Fruit fly (Drosophila melanogaster) whole organism, embryonic: ENCODE results near the gene ND-18.

Source experiments
- CG14860 ChIP-seq: fragments of 200-800 bp; sonication (Bioruptor generic); IDR thresholded peaks from 3 replicates; pipeline ENCODE4 v1.3.6; 2022; ENCODE audit warnings: missing biosample characterization, missing genetic modification characterization; ENCODE audit not compliant: partially characterized antibody
- CG17361 ChIP-seq: fragments of 200-800 bp; sonication (Bioruptor generic); IDR thresholded peaks from 3 replicates; pipeline ENCODE4 v1.3.6; 2022; ENCODE audit warnings: missing biosample characterization, missing genetic modification characterization
- CG34422 ChIP-seq: fragments of 200-800 bp; sonication (Bioruptor generic); IDR thresholded peaks from 3 replicates; pipeline ENCODE4 v1.3.6; 2022; ENCODE audit warnings: missing biosample characterization, missing genetic modification characterization
- CG8944 ChIP-seq: fragments of 200-800 bp; sonication (Bioruptor generic); optimal IDR thresholded peaks from 3 replicates; lab custom pipeline; 2016; ENCODE audit warnings: missing biosample characterization, missing genetic modification characterization
- CHES-1-like ChIP-seq: fragments of 200-800 bp; sonication (Bioruptor generic); optimal IDR thresholded peaks from 2 replicates; lab custom pipeline; 2016; ENCODE audit warnings: missing biosample characterization, missing genetic modification characterization
- Dip3 ChIP-seq: fragments of 200-800 bp; sonication (Bioruptor generic); optimal IDR thresholded peaks from 3 replicates; lab custom pipeline; 2016; ENCODE audit warnings: missing biosample characterization, missing genetic modification characterization
- Nf-YA ChIP-seq: fragments of 200-800 bp; sonication (Bioruptor generic); IDR thresholded peaks from 2 replicates; pipeline ENCODE4 v1.3.6; 2022; ENCODE audit warnings: missing biosample characterization, missing genetic modification characterization
- cg ChIP-seq: fragments of 200-800 bp; sonication (Bioruptor generic); optimal IDR thresholded peaks from 3 replicates; lab custom pipeline; 2019; ENCODE audit warnings: missing biosample characterization, mild to moderate bottlenecking, missing genetic modification characterization, moderate library complexity
- fd102C ChIP-seq: fragments of 200-800 bp; sonication (Bioruptor generic); optimal IDR thresholded peaks from 2 replicates; lab custom pipeline; 2018; ENCODE audit warnings: missing biosample characterization, mild to moderate bottlenecking, missing genetic modification characterization, moderate library complexity
- wdn ChIP-seq: fragments of 200-800 bp; sonication (Bioruptor generic); IDR thresholded peaks from 2 replicates; pipeline ENCODE4 v1.3.6; 2022; ENCODE audit warnings: missing biosample characterization, missing genetic modification characterization

- TF ChIP-seq Nf-YA (GFP tag; lab: Robert Waterston, UW) (no peak), wdn (GFP tag; lab: Robert Waterston, UW) (no peak), CHES-1-like (GFP tag; lab: Kevin White, UChicago) (no peak), CG14860 (GFP tag; lab: Robert Waterston, UW) (no peak), fd102C (GFP tag; lab: Kevin White, UChicago) (no peak), CG17361 (GFP tag; lab: Robert Waterston, UW) (no peak), cg (no peak), CG34422 (GFP tag; lab: Robert Waterston, UW) (no peak), Dip3 (GFP tag; lab: Kevin White, UChicago) (no peak), CG8944 (GFP tag; lab: Kevin White, UChicago) (no peak)
Observed at dm6 chrX:19448297-19448696, 43.9 kb upstream of the ND-18 start.
